Worm (Caenorhabditis elegans) whole organism, L2 larva: Measurements from ENCODE around the gene F07A11.4.

Source experiments
- alr-1 ChIP-seq: fragments of 150-350 bp; optimal IDR thresholded peaks from 2 replicates; lab custom pipeline; 2014; ENCODE audit warnings: missing biosample characterization, missing genetic modification characterization
- aly-2 ChIP-seq: fragments of 150-350 bp; optimal IDR thresholded peaks from 2 replicates; lab custom pipeline; 2014; ENCODE audit warnings: missing biosample characterization, missing genetic modification characterization
- dmd-4 ChIP-seq: sonication (generic microtip); optimal IDR thresholded peaks from 2 replicates; lab custom pipeline; 2017; ENCODE audit warnings: missing biosample characterization, missing genetic modification characterization
- lin-39 ChIP-seq: fragments of 150-350 bp; optimal IDR thresholded peaks from 2 replicates; lab custom pipeline; 2014; ENCODE audit warnings: missing biosample characterization, missing genetic modification reagents, missing genetic modification characterization
- lsy-2 ChIP-seq, 2 experiments: fragments of 150-350 bp in 1 of 2; sonication (generic microtip) in 1 of 2; optimal IDR thresholded peaks; 2 replicates each; lab custom pipeline; 2014 to 2017; ENCODE audit warnings: missing biosample characterization in 2 of 2, missing genetic modification characterization in 2 of 2
- nhr-25 ChIP-seq: fragments of 150-350 bp; sonication (generic microtip); optimal IDR thresholded peaks from 3 replicates; lab custom pipeline; 2014; ENCODE audit warnings: missing biosample characterization, missing genetic modification characterization
- snpc-4 ChIP-seq: fragments of 150-350 bp; optimal IDR thresholded peaks from 2 replicates; lab custom pipeline; 2014; ENCODE audit warnings: missing biosample characterization, missing genetic modification characterization
- unc-39 ChIP-seq: fragments of 150-350 bp; optimal IDR thresholded peaks from 2 replicates; lab custom pipeline; 2014; ENCODE audit warnings: missing biosample characterization, missing genetic modification characterization
- unc-62 ChIP-seq: fragments of 150-350 bp; optimal IDR thresholded peaks from 2 replicates; lab custom pipeline; 2014; ENCODE audit warnings: missing biosample characterization, missing genetic modification reagents, missing genetic modification characterization
- ztf-11 ChIP-seq: sonication (generic microtip); optimal IDR thresholded peaks from 2 replicates; lab custom pipeline; 2017; ENCODE audit warnings: missing biosample characterization, missing genetic modification characterization
- ztf-4 ChIP-seq: fragments of 150-350 bp; optimal IDR thresholded peaks from 2 replicates; lab custom pipeline; 2014; ENCODE audit warnings: missing biosample characterization, missing genetic modification characterization

ce11 chrII:11616333-11616942 lies 15.6 kb downstream of the F07A11.4 start:
- TF ChIP-seq alr-1 (no peak), ztf-11 (tag; lab: Kevin White, UChicago) (no peak), unc-39 (tag; lab: Kevin White, UChicago) (no peak), aly-2 (no peak), lin-39 (tag; lab: Kevin White, UChicago) (no peak), lsy-2 (tag; optimal IDR thresholded peaks at IDR 0.05; lab: Kevin White, UChicago) (no peak), unc-62 (GFP tag; lab: Kevin White, UChicago) (no peak), dmd-4 (tag; lab: Kevin White, UChicago) (no peak), nhr-25 (tag; lab: Kevin White, UChicago) (no peak), ztf-4 (tag; lab: Kevin White, UChicago) (no peak), snpc-4 (no peak)
